Worm (Caenorhabditis elegans): ENCODE results near the gene Y75B8A.33.

DNA sequence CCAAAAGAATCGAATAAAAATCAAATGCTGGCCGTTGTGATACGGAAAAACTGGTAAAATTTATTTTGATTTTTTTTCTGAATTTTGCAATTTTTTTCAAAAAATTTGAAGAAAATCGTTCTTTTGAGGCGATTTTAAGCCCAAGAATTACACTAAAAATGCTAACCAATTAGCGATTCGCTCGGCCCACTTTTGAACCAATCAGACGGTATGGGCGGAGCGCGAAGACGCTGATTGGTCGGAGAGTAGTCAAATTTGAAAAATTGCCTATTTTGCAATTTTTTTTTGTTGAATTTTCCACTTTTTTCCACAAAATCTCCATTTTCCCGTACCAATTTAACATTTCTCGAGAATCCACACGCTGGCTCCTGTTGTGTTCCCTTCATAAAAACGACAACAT, 6.1 kb upstream of the Y75B8A.33 start:
- TF ChIP-seq pes-1 (GFP tag; IDR thresholded peaks at IDR 0.05) = no peak
- TF ChIP-seq B0310.2 (tag; optimal IDR thresholded peaks at IDR 0.05) = no peak
- TF ChIP-seq tbx-11 (GFP tag; IDR thresholded peaks at IDR 0.05) = no peak
- no peak for TF ChIP-seq ets-7 (tag; optimal IDR thresholded peaks at IDR 0.05)
- no peak for TF ChIP-seq ama-1 (optimal IDR thresholded peaks at IDR 0.05)
- TF ChIP-seq scrt-1 (GFP tag; IDR thresholded peaks at IDR 0.05) = no peak
- TF ChIP-seq flt-1 (GFP tag; IDR thresholded peaks at IDR 0.05) = no peak
- TF ChIP-seq tbx-37 (GFP tag; conservative IDR thresholded peaks at IDR 0.05) = no peak
- no peak for TF ChIP-seq hnd-1 (tag; optimal IDR thresholded peaks at IDR 0.05)
